Worm (Caenorhabditis elegans) whole organism, L1 larva: ENCODE results near the gene D1005.6.

ENCODE experiments used
- C34B4.2 ChIP-seq: sonication (generic microtip); optimal IDR thresholded peaks from 2 replicates; lab custom pipeline; 2017; ENCODE audit warnings: mild to moderate bottlenecking, missing genetic modification characterization, missing compliant biosample characterization
- Y116A8C.19 ChIP-seq: sonication (generic microtip); optimal IDR thresholded peaks from 2 replicates; lab custom pipeline; 2016; ENCODE audit warnings: missing compliant biosample characterization, missing genetic modification characterization, borderline replicate concordance
- aha-1 ChIP-seq: fragments of 150-350 bp; optimal IDR thresholded peaks from 2 replicates; lab custom pipeline; 2014; ENCODE audit warnings: missing biosample characterization, missing genetic modification characterization
- alr-1 ChIP-seq: fragments of 200-800 bp; sonication (Bioruptor generic); optimal IDR thresholded peaks from 2 replicates; lab custom pipeline; 2018; ENCODE audit warnings: borderline replicate concordance, mild to moderate bottlenecking, missing genetic modification characterization, missing compliant biosample characterization
- blmp-1 ChIP-seq: fragments of 150-350 bp; optimal IDR thresholded peaks from 2 replicates; lab custom pipeline; 2014; ENCODE audit warnings: missing biosample characterization, missing genetic modification characterization
- ceh-63 ChIP-seq: fragments of 200-800 bp; sonication (Bioruptor generic); optimal IDR thresholded peaks from 2 replicates; lab custom pipeline; 2018; ENCODE audit warnings: mild to moderate bottlenecking, missing genetic modification characterization, missing compliant biosample characterization
- ceh-8 ChIP-seq: fragments of 200-800 bp; sonication (Bioruptor generic); optimal IDR thresholded peaks from 2 replicates; lab custom pipeline; 2018; ENCODE audit warnings: mild to moderate bottlenecking, missing genetic modification characterization, moderate library complexity, missing compliant biosample characterization
- ceh-82 ChIP-seq, 3 experiments: fragments of 150-350 bp in 1 of 3; sonication (generic microtip) in 2 of 3; optimal IDR thresholded peaks; 2 replicates each; lab custom pipeline; 2014 to 2017; ENCODE audit warnings: missing biosample characterization in 3 of 3, missing genetic modification characterization in 3 of 3
- dsc-1 ChIP-seq: sonication (generic microtip); optimal IDR thresholded peaks from 2 replicates; lab custom pipeline; 2016; ENCODE audit warnings: mild to moderate bottlenecking, missing genetic modification characterization, missing compliant biosample characterization
- efl-1 ChIP-seq, 4 experiments: fragments of 150-350 bp; optimal IDR thresholded peaks in 3 of 4; peaks in 1 of 4; 1 replicate in 1 of 4; 2 replicates in 3 of 4; lab custom pipeline; 2014; ENCODE audit warnings: missing biosample characterization in 2 of 4, missing genetic modification characterization in 2 of 4, missing genetic modification reagents in 2 of 4
- egl-13 ChIP-seq: sonication (generic microtip); optimal IDR thresholded peaks from 2 replicates; lab custom pipeline; 2016; ENCODE audit warnings: missing genotype, missing genetic modification reagents, missing genetic modification characterization, missing compliant biosample characterization
- egl-27 ChIP-seq, 2 experiments: fragments of 150-350 bp in 1 of 2; sonication (generic microtip); optimal IDR thresholded peaks; 3 replicates each; lab custom pipeline; 2017 to 2018; ENCODE audit warnings: missing biosample characterization in 2 of 2, missing genetic modification characterization in 2 of 2, missing genetic modification reagents in 2 of 2
- ets-5 ChIP-seq: fragments of 200-800 bp; sonication (Bioruptor generic); IDR thresholded peaks from 2 replicates; pipeline ENCODE4 v1.3.6; 2022; ENCODE audit warnings: missing genetic modification characterization, missing compliant biosample characterization
- fkh-10 ChIP-seq: sonication (generic microtip); optimal IDR thresholded peaks from 2 replicates; lab custom pipeline; 2017; ENCODE audit warnings: missing biosample characterization, missing genetic modification reagents, missing genetic modification characterization
- fkh-8 ChIP-seq: sonication (generic microtip); optimal IDR thresholded peaks from 2 replicates; lab custom pipeline; 2016; ENCODE audit warnings: mild to moderate bottlenecking, missing genetic modification characterization, missing compliant biosample characterization
- fos-1 ChIP-seq: fragments of 150-350 bp; optimal IDR thresholded peaks from 2 replicates; lab custom pipeline; 2014; ENCODE audit warnings: missing biosample characterization, missing genetic modification characterization
- irx-1 ChIP-seq: sonication (generic microtip); optimal IDR thresholded peaks from 2 replicates; lab custom pipeline; 2016; ENCODE audit warnings: missing genetic modification characterization, missing compliant biosample characterization
- jun-1 ChIP-seq: fragments of 150-350 bp; optimal IDR thresholded peaks from 2 replicates; lab custom pipeline; 2014; ENCODE audit warnings: missing biosample characterization, missing genetic modification reagents, missing genetic modification characterization
- lin-13 ChIP-seq: fragments of 150-350 bp; optimal IDR thresholded peaks from 2 replicates; lab custom pipeline; 2014; ENCODE audit warnings: missing biosample characterization, missing genetic modification reagents, missing genetic modification characterization
- lin-35 ChIP-seq, 2 experiments: fragments of 150-350 bp; optimal IDR thresholded peaks; 2 replicates each; lab custom pipeline; 2014; ENCODE audit warnings: missing biosample characterization in 2 of 2, missing genetic modification characterization in 2 of 2, missing genetic modification reagents in 2 of 2
- nhr-12 ChIP-seq: sonication (generic microtip); optimal IDR thresholded peaks from 2 replicates; lab custom pipeline; 2017; ENCODE audit warnings: missing biosample characterization, missing genetic modification characterization
- nhr-19 ChIP-seq: fragments of 200-800 bp; sonication (Bioruptor generic); conservative IDR thresholded peaks from 2 replicates; pipeline ENCODE4 v1.3.6; 2022; ENCODE audit warnings: missing genetic modification characterization, missing compliant biosample characterization
- nhr-20 ChIP-seq: sonication (generic microtip); optimal IDR thresholded peaks from 2 replicates; lab custom pipeline; 2016; ENCODE audit warnings: mild to moderate bottlenecking, missing genetic modification characterization, missing compliant biosample characterization
- nhr-28 ChIP-seq: fragments of 150-350 bp; optimal IDR thresholded peaks from 2 replicates; lab custom pipeline; 2014; ENCODE audit warnings: missing biosample characterization, missing genetic modification characterization
- nhr-47 ChIP-seq: sonication (generic microtip); optimal IDR thresholded peaks from 2 replicates; lab custom pipeline; 2016; ENCODE audit warnings: mild to moderate bottlenecking, missing genetic modification characterization, moderate library complexity, missing compliant biosample characterization
- nhr-71 ChIP-seq: sonication (generic microtip); optimal IDR thresholded peaks from 2 replicates; lab custom pipeline; 2016; ENCODE audit warnings: mild to moderate bottlenecking, missing genetic modification characterization, moderate library complexity, missing compliant biosample characterization
- nhr-85 ChIP-seq: sonication (generic microtip); peaks from one replicate; lab custom pipeline; 2016; ENCODE audit warnings: missing genetic modification characterization, inconsistent platforms, missing compliant biosample characterization
- nhr-90 ChIP-seq: sonication (generic microtip); optimal IDR thresholded peaks from 2 replicates; lab custom pipeline; 2016; ENCODE audit warnings: mild to moderate bottlenecking, missing genetic modification characterization, missing compliant biosample characterization; ENCODE audit not compliant: poor library complexity
- pqm-1 ChIP-seq: sonication (generic microtip); optimal IDR thresholded peaks from 3 replicates; lab custom pipeline; 2017; ENCODE audit warnings: missing biosample characterization, missing genetic modification characterization
- rnt-1 ChIP-seq: sonication (generic microtip); optimal IDR thresholded peaks from 2 replicates; lab custom pipeline; 2016; ENCODE audit warnings: mild to moderate bottlenecking, missing genetic modification characterization, moderate library complexity, missing compliant biosample characterization
- skn-1 ChIP-seq: fragments of 150-350 bp; optimal IDR thresholded peaks from 2 replicates; lab custom pipeline; 2014; ENCODE audit warnings: missing biosample characterization, missing genetic modification characterization
- snu-23 ChIP-seq: sonication (generic microtip); optimal IDR thresholded peaks from 2 replicates; lab custom pipeline; 2016; ENCODE audit warnings: missing genetic modification characterization, missing compliant biosample characterization
- sox-4 ChIP-seq: sonication (generic microtip); optimal IDR thresholded peaks from 2 replicates; lab custom pipeline; 2016; ENCODE audit warnings: missing genetic modification characterization, missing compliant biosample characterization
- tbx-2 ChIP-seq: sonication (generic microtip); optimal IDR thresholded peaks from 2 replicates; lab custom pipeline; 2016; ENCODE audit warnings: missing genetic modification characterization, missing compliant biosample characterization
- tlp-1 ChIP-seq: fragments of 150-350 bp; optimal IDR thresholded peaks from 2 replicates; lab custom pipeline; 2014; ENCODE audit warnings: missing biosample characterization, missing genetic modification characterization
- unc-30 ChIP-seq: sonication (generic microtip); optimal IDR thresholded peaks from 2 replicates; lab custom pipeline; 2017; ENCODE audit warnings: missing biosample characterization, missing genetic modification characterization
- unc-86 ChIP-seq: sonication (generic microtip); optimal IDR thresholded peaks from 2 replicates; lab custom pipeline; 2016; ENCODE audit warnings: missing genetic modification characterization, missing compliant biosample characterization
- xbp-1 ChIP-seq: sonication (generic microtip); optimal IDR thresholded peaks from 2 replicates; lab custom pipeline; 2016; ENCODE audit warnings: missing genetic modification characterization, missing compliant biosample characterization
- zip-4 ChIP-seq: fragments of 200-800 bp; sonication (Bioruptor generic); optimal IDR thresholded peaks from 2 replicates; lab custom pipeline; 2018; ENCODE audit warnings: mild to moderate bottlenecking, missing genetic modification characterization, moderate library complexity, missing compliant biosample characterization
- ztf-11 ChIP-seq, 2 experiments: sonication (generic microtip); optimal IDR thresholded peaks; 2 replicates each; lab custom pipeline; 2016 to 2017; ENCODE audit warnings: missing genetic modification characterization in 2 of 2, missing biosample characterization in 1 of 2, missing compliant biosample characterization in 1 of 2
- ztf-4 ChIP-seq: fragments of 150-350 bp; optimal IDR thresholded peaks from 2 replicates; lab custom pipeline; 2014; ENCODE audit warnings: missing biosample characterization, missing genetic modification characterization

D1005.6 gene

DNA sequence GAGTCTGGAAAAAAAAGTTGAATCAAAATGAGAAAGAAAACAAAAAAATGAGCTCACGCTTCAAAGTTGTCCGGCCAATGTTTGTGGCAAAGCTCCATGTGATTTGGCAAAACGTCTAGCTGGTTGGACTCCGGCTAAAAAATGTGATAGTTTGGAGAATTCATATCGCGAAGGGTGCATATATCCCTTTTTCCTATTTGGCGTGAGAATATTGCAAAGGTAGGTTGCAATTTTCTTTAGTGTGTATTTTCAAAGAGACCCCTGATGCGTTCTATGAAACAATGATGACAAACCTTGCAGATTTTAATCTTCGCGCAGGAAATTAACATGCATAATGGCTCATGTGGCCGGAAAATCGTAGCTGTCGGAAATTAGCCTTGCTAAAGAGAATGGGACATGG is 27.6 kb upstream of the D1005.6 start:
- TF ChIP-seq nhr-47 (tag; lab: Kevin White, UChicago) (peak; percentile 58), jun-1 (tag; lab: Kevin White, UChicago) (peak; percentile 17), lin-35 (GFP tag; optimal IDR thresholded peaks at IDR 0.05; lab: Kevin White, UChicago) (peak in 1 of 2 experiments; percentile 4), nhr-90 (tag; lab: Kevin White, UChicago) (peak; percentile 39), snu-23 (GFP tag; lab: Kevin White, UChicago) (peak; percentile 51), ceh-82 (tag; optimal IDR thresholded peaks at IDR 0.05; lab: Kevin White, UChicago) (peak in 1 of 3 experiments; percentile 3), tbx-2 (no peak), lin-13 (GFP tag; lab: Kevin White, UChicago) (no peak), irx-1 (tag; lab: Kevin White, UChicago) (peak; percentile 3), dsc-1 (tag; lab: Kevin White, UChicago) (no peak), skn-1 (peak; percentile 23), nhr-71 (tag; lab: Kevin White, UChicago) (peak; percentile 7), rnt-1 (peak; percentile 13), efl-1 (optimal IDR thresholded peaks at IDR 0.05; lab: Kevin White, UChicago) (no peak), efl-1 (GFP tag; optimal IDR thresholded peaks at IDR 0.05 in 1 of 2; lab: Kevin White, UChicago) (peak in 1 of 2 experiments; percentile 27)

DNA sequence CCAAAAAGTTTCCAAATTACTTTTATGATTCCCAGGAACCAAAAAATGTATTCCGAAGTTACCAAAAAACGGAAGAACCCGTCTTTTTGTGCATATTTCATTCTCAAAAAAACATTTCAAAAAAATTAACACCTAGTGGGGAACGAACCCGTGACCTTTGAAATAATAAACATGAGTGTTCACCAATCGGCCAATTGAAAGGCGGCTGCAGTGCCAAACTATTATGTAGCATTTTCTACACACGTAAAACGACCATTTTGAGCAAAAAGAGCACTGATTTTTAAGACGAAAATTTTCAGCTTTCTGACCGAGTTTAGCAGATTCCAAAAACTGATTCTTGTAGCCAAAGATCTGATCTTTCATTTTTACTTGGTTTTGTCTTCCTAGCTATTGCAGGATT is 26.4 kb upstream of the D1005.6 start:
- TF ChIP-seq pqm-1 (no peak), Y116A8C.19 (tag; lab: Kevin White, UChicago) (no peak), nhr-19 (GFP tag; lab: Robert Waterston, UW) (no peak), sox-4 (tag; lab: Kevin White, UChicago) (no peak), tbx-2 (no peak), ets-5 (GFP tag; lab: Robert Waterston, UW) (no peak), nhr-20 (tag; lab: Kevin White, UChicago) (no peak), fkh-8 (tag; lab: Kevin White, UChicago) (no peak), xbp-1 (no peak), egl-27 (tag; optimal IDR thresholded peaks at IDR 0.05; lab: Kevin White, UChicago) (no peak), nhr-71 (tag; lab: Kevin White, UChicago) (no peak), nhr-28 (tag; lab: Kevin White, UChicago) (no peak), unc-86 (tag; lab: Kevin White, UChicago) (no peak), aha-1 (no peak), egl-13 (no peak), tlp-1 (tag; lab: Kevin White, UChicago) (no peak), ztf-4 (no peak)

DNA sequence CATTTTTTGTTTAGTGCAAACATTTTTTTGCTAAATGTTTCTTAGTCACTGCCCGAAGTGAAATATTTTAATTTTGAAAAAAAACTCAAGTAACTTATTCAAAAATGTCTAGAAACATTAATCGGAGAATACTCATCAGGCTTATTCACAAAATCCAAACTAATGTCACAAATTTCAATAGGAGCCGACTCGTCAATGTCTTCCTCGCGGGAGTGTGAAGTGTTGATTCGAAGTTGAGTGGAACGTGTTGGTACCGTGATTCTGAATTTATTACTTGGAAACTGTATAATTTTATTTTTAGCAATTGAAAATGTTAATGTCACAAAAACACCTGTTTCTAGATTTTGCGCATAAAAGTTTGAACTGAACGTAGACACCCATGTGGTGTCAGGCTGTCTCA is 25.0 kb upstream of the D1005.6 start:
- TF ChIP-seq efl-1 (optimal IDR thresholded peaks at IDR 0.05; lab: Kevin White, UChicago) (no peak), efl-1 (GFP tag; optimal IDR thresholded peaks at IDR 0.05 in 1 of 2; lab: Kevin White, UChicago) (no peak), fkh-10 (GFP tag; lab: Kevin White, UChicago) (no peak), nhr-12 (tag; lab: Kevin White, UChicago) (no peak), zip-4 (GFP tag; lab: Kevin White, UChicago) (no peak), nhr-90 (tag; lab: Kevin White, UChicago) (no peak), alr-1 (tag; lab: Kevin White, UChicago) (no peak), ets-5 (GFP tag; lab: Robert Waterston, UW) (no peak)

DNA sequence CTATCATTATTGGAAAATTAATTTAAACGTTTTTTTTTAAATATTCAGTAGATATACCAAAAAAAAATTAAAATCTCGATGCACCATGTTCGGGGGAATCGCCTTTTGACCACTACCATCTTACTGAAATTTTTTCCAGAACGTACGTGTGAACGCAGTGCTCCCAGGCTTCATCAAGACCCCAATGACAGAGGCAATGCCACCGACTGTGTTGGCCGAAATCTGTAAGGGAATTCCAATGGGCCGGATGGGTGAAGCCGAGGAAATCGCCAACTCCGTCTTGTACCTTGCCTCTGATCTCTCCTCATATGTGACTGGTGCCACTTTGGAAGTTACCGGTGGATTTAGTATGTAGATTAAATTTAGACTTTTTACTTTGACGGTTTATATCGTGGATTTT is 24.2 kb upstream of the D1005.6 start:
- 0 out of 2 replicates have a peak, but pooled peaks have one; percentile 5 for TF ChIP-seq nhr-19 (GFP tag; lab: Robert Waterston, UW)
- TF ChIP-seq nhr-47 (tag; lab: Kevin White, UChicago): no peak

DNA sequence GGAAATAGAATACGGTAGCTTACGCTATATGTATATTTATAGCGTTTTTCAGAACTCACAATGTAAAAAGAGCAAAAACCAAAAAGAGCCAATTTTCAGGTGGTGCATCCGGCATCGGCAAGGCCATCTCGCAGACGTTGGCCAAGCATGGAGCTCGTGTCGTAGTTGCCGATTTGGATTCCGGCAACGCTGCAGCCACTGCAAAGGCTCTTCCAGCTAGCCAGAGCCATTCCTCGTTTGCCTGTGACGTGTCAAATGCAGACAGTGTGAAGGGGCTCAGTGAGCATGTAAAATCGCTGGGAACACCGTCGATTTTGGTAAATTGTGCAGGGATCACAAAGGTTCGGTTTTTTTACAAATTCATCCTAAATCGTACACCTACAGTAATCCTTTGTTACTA is 22.5 kb upstream of the D1005.6 start:
- TF ChIP-seq unc-86 (tag; lab: Kevin White, UChicago): no peak
- TF ChIP-seq blmp-1: no peak
- no peak for TF ChIP-seq nhr-20 (tag; lab: Kevin White, UChicago)
- TF ChIP-seq sox-4 (tag; lab: Kevin White, UChicago): no peak
- no peak for TF ChIP-seq C34B4.2
- no peak for TF ChIP-seq xbp-1
- TF ChIP-seq ztf-4: no peak
- no peak for TF ChIP-seq nhr-85 (tag; lab: Kevin White, UChicago)
- TF ChIP-seq ceh-8 (GFP tag; lab: Kevin White, UChicago): no peak
- TF ChIP-seq fos-1 (tag; lab: Kevin White, UChicago): no peak
- no peak for TF ChIP-seq lin-13 (GFP tag; lab: Kevin White, UChicago)
- no peak for TF ChIP-seq ztf-11 (tag; optimal IDR thresholded peaks at IDR 0.05; lab: Kevin White, UChicago)
- no peak for TF ChIP-seq ceh-63 (GFP tag; lab: Kevin White, UChicago)
- no peak for TF ChIP-seq aha-1
- TF ChIP-seq unc-30 (tag; lab: Kevin White, UChicago): no peak
- TF ChIP-seq, all 84 proteins: peak for 0
